Worm (Caenorhabditis elegans) whole organism, L3 larva: ENCODE results near the gene gss-1.

Experiments used
- ama-1 ChIP-seq: fragments of 150-350 bp; optimal IDR thresholded peaks from 2 replicates; lab custom pipeline; 2018
- ceh-28 ChIP-seq: fragments of 150-350 bp; optimal IDR thresholded peaks from 2 replicates; lab custom pipeline; 2014; ENCODE audit warnings: missing biosample characterization, missing genetic modification reagents, missing genetic modification characterization
- nhr-237 ChIP-seq: fragments of 150-350 bp; optimal IDR thresholded peaks from 2 replicates; lab custom pipeline; 2014; ENCODE audit warnings: missing biosample characterization, missing genetic modification characterization
- nhr-77 ChIP-seq: fragments of 150-350 bp; optimal IDR thresholded peaks from 2 replicates; lab custom pipeline; 2014; ENCODE audit warnings: missing biosample characterization, missing genetic modification characterization
- unc-62 ChIP-seq: fragments of 150-350 bp; sonication (generic microtip); optimal IDR thresholded peaks from 4 replicates; lab custom pipeline; 2014; ENCODE audit warnings: missing biosample characterization, missing genetic modification reagents, missing genetic modification characterization

DNA sequence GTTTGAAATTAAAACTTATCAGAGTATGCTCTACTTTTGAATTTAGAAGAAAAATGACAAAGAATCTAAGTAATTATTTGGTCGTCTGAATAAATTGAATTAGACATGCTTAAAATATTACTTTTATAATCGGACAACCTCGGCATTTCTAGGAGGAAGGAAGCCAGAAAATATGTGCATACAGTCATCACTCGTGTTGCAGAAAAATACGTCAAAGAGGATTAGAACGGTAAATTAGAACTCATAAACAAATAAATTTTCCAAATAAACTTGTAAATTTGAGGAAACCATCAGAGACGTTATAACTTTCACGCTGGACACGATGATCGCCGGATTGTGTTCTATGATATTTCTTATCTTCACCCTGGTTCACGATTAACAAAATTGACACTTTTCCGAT is 38.1 kb upstream of the gss-1 start, which contains the start of gene chil-19:
- TF ChIP-seq ama-1 (lab: Kevin White, UChicago), result no peak
- no peak for TF ChIP-seq nhr-237 (tag; lab: Kevin White, UChicago)
- TF ChIP-seq nhr-77 (tag; lab: Kevin White, UChicago), result no peak
- TF ChIP-seq unc-62, result no peak
- no peak for TF ChIP-seq ceh-28 (tag; lab: Kevin White, UChicago)
